Worm (Caenorhabditis elegans): Measurements from ENCODE around the gene B0334.10.
A peak's percentile ranks its signal among the peaks of the same experiment; 100 is the strongest.

DNA sequence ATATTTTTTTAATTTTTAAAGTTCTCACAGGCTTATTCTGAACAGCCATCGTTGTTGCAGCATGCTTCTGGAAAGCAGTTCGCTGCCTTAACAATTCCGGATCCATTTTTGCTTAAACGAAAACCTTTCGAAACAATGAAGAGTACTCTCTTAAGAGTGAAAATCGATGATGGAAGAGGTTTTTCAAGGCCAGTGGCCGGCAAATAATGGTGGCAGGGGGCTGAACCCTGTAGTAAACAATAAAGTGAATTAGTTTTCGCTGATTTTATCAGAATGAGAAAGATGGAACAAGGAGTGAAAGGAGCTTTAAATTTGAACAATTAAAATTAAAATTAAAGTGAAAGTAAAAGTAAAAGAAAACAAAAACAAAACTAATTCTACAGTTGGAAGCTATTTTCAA, 24.1 kb downstream of the B0334.10 start, which contains the start of gene gtf-2E2:
- no peak for TF ChIP-seq snpc-4 (tag; optimal IDR thresholded peaks at IDR 0.05)
- no peak for TF ChIP-seq fos-1 (tag; optimal IDR thresholded peaks at IDR 0.05)
- TF ChIP-seq F37D6.2 (tag; optimal IDR thresholded peaks at IDR 0.05): no peak
- TF ChIP-seq lin-29 (GFP tag; IDR thresholded peaks at IDR 0.05): no peak
- no peak for TF ChIP-seq nhr-76 (tag; optimal IDR thresholded peaks at IDR 0.05)
- no peak for TF ChIP-seq nhr-42 (GFP tag; IDR thresholded peaks at IDR 0.05)
- TF ChIP-seq nhr-28 (tag; optimal IDR thresholded peaks at IDR 0.05): peak; percentile 11
- TF ChIP-seq daf-16 (GFP tag; optimal IDR thresholded peaks at IDR 0.05): no peak
- peak; percentile 68 for TF ChIP-seq daf-16 (tag; optimal IDR thresholded peaks at IDR 0.05)

All from whole organism, L4 larva.